Worm (Caenorhabditis elegans) whole organism, young adult: Measurements from ENCODE around the gene cct-6.

ENCODE experiments used
- K11D2.4 ChIP-seq: fragments of 200-800 bp; sonication (Bioruptor generic); IDR thresholded peaks from 2 replicates; pipeline ENCODE4 v1.3.6; 2022; ENCODE audit warnings: missing genetic modification reagents, missing genetic modification characterization, missing compliant biosample characterization
- bed-2 ChIP-seq: fragments of 200-800 bp; sonication (Bioruptor generic); IDR thresholded peaks from 2 replicates; pipeline ENCODE4 v1.3.6; 2022; ENCODE audit warnings: missing genetic modification reagents, missing genetic modification characterization, missing compliant biosample characterization
- dox-1 ChIP-seq: fragments of 200-800 bp; sonication (Bioruptor generic); IDR thresholded peaks from 2 replicates; pipeline ENCODE4 v1.3.6; 2022; ENCODE audit warnings: missing genetic modification reagents, missing genetic modification characterization, missing compliant biosample characterization
- pbrm-1 ChIP-seq: fragments of 200-800 bp; sonication (Bioruptor generic); IDR thresholded peaks from 2 replicates; pipeline ENCODE4 v1.3.6; 2022; ENCODE audit warnings: missing genetic modification reagents, missing genetic modification characterization, missing compliant biosample characterization
- sea-2 ChIP-seq: fragments of 200-800 bp; sonication (Bioruptor generic); IDR thresholded peaks from 2 replicates; pipeline ENCODE4 v1.3.6; 2022; ENCODE audit warnings: missing genetic modification characterization, missing compliant biosample characterization
- snpc-4 ChIP-seq, 5 experiments: fragments of 150-350 bp in 1 of 5; sonication (generic microtip) in 4 of 5; optimal IDR thresholded peaks; 2 replicates each; lab custom pipeline; 2014 to 2018; ENCODE audit warnings: missing genetic modification characterization in 5 of 5, missing biosample characterization in 3 of 5, antibody characterized with exemption in 2 of 5, mild to moderate bottlenecking in 2 of 5, missing compliant biosample characterization in 2 of 5, missing genotype in 2 of 5, moderate library complexity in 2 of 5, missing genetic modification reagents in 1 of 5

DNA sequence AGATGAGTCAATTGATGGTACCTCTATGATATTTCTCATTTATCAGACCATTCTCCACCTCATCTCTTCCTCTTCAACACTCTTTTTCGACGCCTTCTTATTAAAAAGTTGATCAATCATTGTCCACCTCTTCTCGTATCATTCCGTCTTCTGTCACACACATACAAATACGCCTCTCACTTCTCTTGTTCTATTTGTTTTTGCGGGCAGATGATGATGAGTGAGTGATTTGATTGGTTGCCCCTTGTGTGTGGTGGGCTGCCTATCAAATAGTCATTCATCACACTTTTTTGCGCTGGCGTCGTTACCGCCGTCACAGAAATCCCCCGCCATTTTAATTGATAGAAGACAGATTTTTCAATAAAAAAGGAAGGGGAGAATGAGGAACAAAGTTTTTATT is 42.8 kb downstream of the cct-6 start:
- TF ChIP-seq K11D2.4 (GFP tag; lab: Robert Waterston, UW) (no peak), bed-2 (GFP tag; lab: Robert Waterston, UW) (no peak), snpc-4 (GFP tag; optimal IDR thresholded peaks at IDR 0.05; lab: Kevin White, UChicago) (no peak), snpc-4 (tag; optimal IDR thresholded peaks at IDR 0.05; lab: Kevin White, UChicago) (no peak), dox-1 (GFP tag; lab: Robert Waterston, UW) (no peak), pbrm-1 (GFP tag; lab: Robert Waterston, UW) (no peak), sea-2 (GFP tag; lab: Robert Waterston, UW) (no peak)
